Worm (Caenorhabditis elegans): Measurements from ENCODE around the gene his-62.
A peak's percentile ranks its signal among the peaks of the same experiment; 100 is the strongest.

his-62 gene

DNA sequence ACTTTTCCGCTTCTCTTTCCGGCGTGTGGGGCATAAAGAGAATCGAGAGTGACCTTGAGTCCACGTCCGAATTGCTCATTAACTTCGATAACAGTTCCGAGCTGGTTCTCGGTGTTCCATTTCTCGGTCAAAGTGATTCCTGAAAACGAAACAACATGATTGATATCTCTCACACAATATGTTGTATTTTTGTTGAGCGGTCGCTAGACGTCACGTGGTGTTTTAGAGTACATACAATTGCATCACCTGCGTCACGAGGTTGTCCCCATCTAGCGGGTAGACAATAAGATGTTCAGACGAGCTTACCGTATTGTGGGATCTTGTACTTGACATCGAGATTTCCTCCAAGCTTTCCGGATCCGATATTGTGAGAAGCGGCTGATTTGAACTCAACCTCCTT, 21.0 kb downstream of the his-62 start (continued):
- TF ChIP-seq unc-98 (GFP tag; IDR thresholded peaks at IDR 0.05) (no peak), ceh-88 (GFP tag; IDR thresholded peaks at IDR 0.05) (no peak), blmp-1 (tag; optimal IDR thresholded peaks at IDR 0.05) (peak; percentile 57), sup-37 (GFP tag; optimal IDR thresholded peaks at IDR 0.05) (no peak), nhr-71 (tag; optimal IDR thresholded peaks at IDR 0.05) (peak; percentile 83), nhr-237 (tag; optimal IDR thresholded peaks at IDR 0.05) (no peak), fkh-4 (tag; optimal IDR thresholded peaks at IDR 0.05; ENCODE audit: borderline replicate concordance) (no peak), dpl-1 (GFP tag; optimal IDR thresholded peaks at IDR 0.05) (peak in 2 of 3 experiments; percentile 51 to 66), sox-4 (tag; optimal IDR thresholded peaks at IDR 0.05) (no peak), lin-39 (tag; optimal IDR thresholded peaks at IDR 0.05) (peak; percentile 9), unc-130 (tag; optimal IDR thresholded peaks at IDR 0.05) (peak; percentile 73), lir-3 (tag; optimal IDR thresholded peaks at IDR 0.05; ENCODE audit: poor library complexity) (peak; percentile 9), skn-1 (tag; optimal IDR thresholded peaks at IDR 0.05) (peak; percentile 37), irx-1 (tag; optimal IDR thresholded peaks at IDR 0.05) (peak; percentile 17), rnt-1 (tag; optimal IDR thresholded peaks at IDR 0.05) (peak; percentile 60), nhr-47 (tag; optimal IDR thresholded peaks at IDR 0.05) (peak; percentile 32), ceh-82 (tag; optimal IDR thresholded peaks at IDR 0.05) (peak in 1 of 3 experiments; percentile 21), jun-1 (tag; optimal IDR thresholded peaks at IDR 0.05) (no peak), hlh-17 (GFP tag; optimal IDR thresholded peaks at IDR 0.05; ENCODE audit: borderline replicate concordance) (no peak), pag-3 (tag; optimal IDR thresholded peaks at IDR 0.05; ENCODE audit: borderline replicate concordance, insufficient read depth) (no peak), nhr-19 (GFP tag; conservative IDR thresholded peaks at IDR 0.05) (peak; percentile 67), isw-1 (GFP tag; IDR thresholded peaks at IDR 0.05) (no peak), fkh-10 (GFP tag; optimal IDR thresholded peaks at IDR 0.05) (no peak), mab-9 (GFP tag; IDR thresholded peaks at IDR 0.05) (no peak), pqm-1 (tag; optimal IDR thresholded peaks at IDR 0.05) (no peak), lin-35 (GFP tag; optimal IDR thresholded peaks at IDR 0.05) (peak; percentile 28 to 80), mep-1 (tag; optimal IDR thresholded peaks at IDR 0.05) (peak; percentile 53), zip-4 (GFP tag; optimal IDR thresholded peaks at IDR 0.05) (no peak)

ce11 chrIV:7507841-7508509, 21.6 kb downstream of the his-62 start, which contains the start of the genes vdac-1 and R05G6.5:
vdac-1 (minus strand) TSS chrIV:7507891.
R05G6.5 (plus strand) TSS chrIV:7508367.
- no peak for TF ChIP-seq fkh-4 (tag; optimal IDR thresholded peaks at IDR 0.05; ENCODE audit: borderline replicate concordance)
- peak; percentile 8 for TF ChIP-seq vab-15 (tag; optimal IDR thresholded peaks at IDR 0.05)
- TF ChIP-seq elt-3 (tag; optimal IDR thresholded peaks at IDR 0.05): peak in 4 of 6 experiments; percentile 30 to 78 (median 46)
- no peak for TF ChIP-seq alr-1 (tag; optimal IDR thresholded peaks at IDR 0.05; ENCODE audit: borderline replicate concordance)
- TF ChIP-seq lin-39 (tag; optimal IDR thresholded peaks at IDR 0.05): no peak
- TF ChIP-seq C04F5.9 (tag; optimal IDR thresholded peaks at IDR 0.05): no peak
- TF ChIP-seq unc-62 (GFP tag; optimal IDR thresholded peaks at IDR 0.05): no peak
- TF ChIP-seq grh-1 (GFP tag; IDR thresholded peaks at IDR 0.05): peak; percentile 77
- no peak for TF ChIP-seq tlp-1 (tag; optimal IDR thresholded peaks at IDR 0.05)
- no peak for TF ChIP-seq zag-1 (tag; optimal IDR thresholded peaks at IDR 0.05)
- peak; percentile 87 for TF ChIP-seq nhr-19 (GFP tag; conservative IDR thresholded peaks at IDR 0.05)
- TF ChIP-seq xbp-1 (tag; optimal IDR thresholded peaks at IDR 0.05): peak; percentile 83
- peak; percentile 82 for TF ChIP-seq lin-13 (GFP tag; optimal IDR thresholded peaks at IDR 0.05)
- TF ChIP-seq mdl-1 (tag; optimal IDR thresholded peaks at IDR 0.05): peak in 1 of 2 experiments; percentile 89
- TF ChIP-seq jun-1 (tag; optimal IDR thresholded peaks at IDR 0.05): peak; percentile 58
- no peak for TF ChIP-seq sptf-1 (tag; optimal IDR thresholded peaks at IDR 0.05)
- TF ChIP-seq aha-1 (tag; optimal IDR thresholded peaks at IDR 0.05): no peak
- TF ChIP-seq dpl-1 (GFP tag; optimal IDR thresholded peaks at IDR 0.05): peak; percentile 89 to 92 (median 92)
- peak; percentile 72 for TF ChIP-seq lin-15B (tag; optimal IDR thresholded peaks at IDR 0.05)
- peak; percentile 55 for TF ChIP-seq ztf-4 (tag; optimal IDR thresholded peaks at IDR 0.05)
- TF ChIP-seq nhr-47 (tag; optimal IDR thresholded peaks at IDR 0.05): peak; percentile 83
- TF ChIP-seq ces-1 (GFP tag; optimal IDR thresholded peaks at IDR 0.05): no peak
- no peak for TF ChIP-seq nhr-76 (tag; optimal IDR thresholded peaks at IDR 0.05)
- TF ChIP-seq blmp-1 (tag; optimal IDR thresholded peaks at IDR 0.05): peak; percentile 79
- 0 out of 2 replicates have a peak, but pooled peaks have one; percentile 17 for TF ChIP-seq mab-9 (GFP tag; IDR thresholded peaks at IDR 0.05)
- peak; percentile 30 for TF ChIP-seq mef-2 (tag; optimal IDR thresholded peaks at IDR 0.05)
- no peak for TF ChIP-seq hlh-17 (GFP tag; optimal IDR thresholded peaks at IDR 0.05; ENCODE audit: borderline replicate concordance)
- TF ChIP-seq ceh-8 (GFP tag; optimal IDR thresholded peaks at IDR 0.05): no peak
- peak; percentile 86 for TF ChIP-seq tbx-2 (tag; optimal IDR thresholded peaks at IDR 0.05)
- TF ChIP-seq nhr-28 (tag; optimal IDR thresholded peaks at IDR 0.05): no peak
- peak; percentile 28 for TF ChIP-seq fkh-10 (GFP tag; optimal IDR thresholded peaks at IDR 0.05)
